Fruit fly (Drosophila melanogaster) whole organism, embryonic: Measurements from ENCODE around the gene Pex5.

ENCODE experiments used
- Aef1 ChIP-seq: fragments of 200-800 bp; sonication (Bioruptor generic); IDR thresholded peaks from 3 replicates; pipeline ENCODE4 v1.3.6; 2022; ENCODE audit warnings: missing biosample characterization, missing genetic modification characterization
- B-H1 ChIP-seq: fragments of 200-800 bp; sonication (Bioruptor generic); IDR thresholded peaks from 3 replicates; pipeline ENCODE4 v1.3.6; 2022; ENCODE audit warnings: missing biosample characterization, missing genetic modification characterization
- CG1024 ChIP-seq: fragments of 200-800 bp; sonication (Bioruptor generic); IDR thresholded peaks from 2 replicates; pipeline ENCODE4 v1.3.6; 2022; ENCODE audit warnings: missing biosample characterization, missing genetic modification characterization
- CG10274 ChIP-seq: fragments of 200-800 bp; sonication (Bioruptor generic); optimal IDR thresholded peaks from 3 replicates; lab custom pipeline; 2017; ENCODE audit warnings: missing biosample characterization, mild to moderate bottlenecking, missing genetic modification characterization
- CG14860 ChIP-seq: fragments of 200-800 bp; sonication (Bioruptor generic); IDR thresholded peaks from 3 replicates; pipeline ENCODE4 v1.3.6; 2022; ENCODE audit warnings: missing biosample characterization, missing genetic modification characterization; ENCODE audit not compliant: partially characterized antibody
- CG15479 ChIP-seq: fragments of 200-800 bp; sonication (Bioruptor generic); optimal IDR thresholded peaks from 3 replicates; lab custom pipeline; 2019; ENCODE audit warnings: missing biosample characterization, mild to moderate bottlenecking, missing genetic modification characterization, moderate library complexity
- CG15601 ChIP-seq: fragments of 200-800 bp; sonication (Bioruptor generic); optimal IDR thresholded peaks from 3 replicates; lab custom pipeline; 2019; ENCODE audit warnings: missing biosample characterization, mild to moderate bottlenecking, missing genetic modification characterization, moderate library complexity
- CG18619 ChIP-seq: fragments of 200-800 bp; sonication (Bioruptor generic); optimal IDR thresholded peaks from 3 replicates; lab custom pipeline; 2017; ENCODE audit warnings: missing biosample characterization, mild to moderate bottlenecking, missing genetic modification characterization
- CG2129 ChIP-seq: fragments of 200-800 bp; sonication (Bioruptor generic); IDR thresholded peaks from 2 replicates; pipeline ENCODE4 v1.3.6; 2022; ENCODE audit warnings: missing biosample characterization, missing genetic modification characterization; ENCODE audit not compliant: partially characterized antibody
- CG2875 ChIP-seq: fragments of 200-800 bp; sonication (Bioruptor generic); optimal IDR thresholded peaks from 2 replicates; lab custom pipeline; 2017; ENCODE audit warnings: missing biosample characterization, mild to moderate bottlenecking, missing genetic modification characterization, missing genetic modification reagents
- CG3065 ChIP-seq: fragments of 200-800 bp; sonication (Bioruptor generic); optimal IDR thresholded peaks from 2 replicates; lab custom pipeline; 2016; ENCODE audit warnings: missing biosample characterization, missing genetic modification characterization
- CG32532 ChIP-seq: fragments of 200-800 bp; sonication (Bioruptor generic); IDR thresholded peaks from 2 replicates; pipeline ENCODE4 v1.3.6; 2022; ENCODE audit warnings: missing biosample characterization, missing genetic modification characterization
- CG33557 ChIP-seq: fragments of 200-800 bp; sonication (Bioruptor generic); optimal IDR thresholded peaks from 2 replicates; lab custom pipeline; 2019; ENCODE audit warnings: missing biosample characterization, mild to moderate bottlenecking, missing genetic modification characterization, moderate library complexity
- CG3847 ChIP-seq: fragments of 200-800 bp; sonication (Bioruptor generic); IDR thresholded peaks from 2 replicates; pipeline ENCODE4 v1.3.6; 2022; ENCODE audit warnings: missing biosample characterization, missing genetic modification characterization
- CG4730 ChIP-seq: fragments of 200-800 bp; sonication (Bioruptor generic); IDR thresholded peaks from 2 replicates; pipeline ENCODE4 v1.3.6; 2022; ENCODE audit warnings: missing biosample characterization, missing genetic modification characterization
- CG4820 ChIP-seq: fragments of 200-800 bp; sonication (Bioruptor generic); optimal IDR thresholded peaks from 3 replicates; lab custom pipeline; 2016; ENCODE audit warnings: missing biosample characterization, missing genetic modification characterization
- CG4854 ChIP-seq: fragments of 200-800 bp; sonication (Bioruptor generic); optimal IDR thresholded peaks from 2 replicates; lab custom pipeline; 2016; ENCODE audit warnings: missing biosample characterization, missing genetic modification characterization, inconsistent platforms
- CG5180 ChIP-seq: fragments of 200-800 bp; sonication (Bioruptor generic); optimal IDR thresholded peaks from 3 replicates; lab custom pipeline; 2017; ENCODE audit warnings: missing biosample characterization, missing genetic modification characterization, mild to moderate bottlenecking, moderate library complexity, missing genetic modification reagents
- CG6689 ChIP-seq: fragments of 200-800 bp; sonication (Bioruptor generic); IDR thresholded peaks from 2 replicates; pipeline ENCODE4 v1.3.6; 2022; ENCODE audit warnings: missing biosample characterization, missing genetic modification characterization
- CG6854 ChIP-seq: fragments of 200-800 bp; sonication (Bioruptor generic); optimal IDR thresholded peaks from 3 replicates; lab custom pipeline; 2017; ENCODE audit warnings: missing biosample characterization, mild to moderate bottlenecking, missing genetic modification characterization
- CG7357 ChIP-seq: fragments of 200-800 bp; sonication (Bioruptor generic); IDR thresholded peaks from 3 replicates; pipeline ENCODE4 v1.3.6; 2022; ENCODE audit warnings: missing biosample characterization, missing genetic modification characterization
- CG7839 ChIP-seq: fragments of 200-800 bp; sonication (Bioruptor generic); optimal IDR thresholded peaks from 3 replicates; lab custom pipeline; 2018; ENCODE audit warnings: missing biosample characterization, mild to moderate bottlenecking, missing genetic modification characterization, moderate library complexity
- Chrac-16 ChIP-seq: fragments of 200-800 bp; sonication (Bioruptor generic); optimal IDR thresholded peaks from 3 replicates; lab custom pipeline; 2016; ENCODE audit warnings: missing biosample characterization, missing genetic modification characterization
- Drgx ChIP-seq: fragments of 200-800 bp; sonication (Bioruptor generic); IDR thresholded peaks from 2 replicates; pipeline ENCODE4 v1.3.6; 2022; ENCODE audit warnings: missing biosample characterization, missing genetic modification characterization
- Ets65A ChIP-seq: fragments of 200-800 bp; sonication (Bioruptor generic); peaks from one replicate; lab custom pipeline; 2016; ENCODE audit warnings: missing biosample characterization, missing genetic modification characterization
- H15 ChIP-seq: fragments of 200-800 bp; sonication (Bioruptor generic); IDR thresholded peaks from 3 replicates; pipeline ENCODE4 v1.3.6; 2022; ENCODE audit warnings: missing biosample characterization, missing genetic modification characterization
- Hr78 ChIP-seq, 2 experiments: fragments of 200-800 bp in 1 of 2; fragments of >200 bp in 1 of 2; sonication (Bioruptor generic) in 1 of 2; optimal IDR thresholded peaks; 2 replicates each; lab custom pipeline; 2017 to 2019; ENCODE audit warnings: missing biosample characterization in 2 of 2, missing genetic modification characterization in 2 of 2, mild to moderate bottlenecking in 1 of 2, moderate library complexity in 1 of 2
- MBD-R2 ChIP-seq: fragments of 200-800 bp; sonication (Bioruptor generic); IDR thresholded peaks from 2 replicates; pipeline ENCODE4 v1.3.6; 2022; ENCODE audit warnings: missing biosample characterization, missing genetic modification characterization
- Sin3A ChIP-seq: fragments of >200 bp; optimal IDR thresholded peaks from 2 replicates; lab custom pipeline; 2018
- Six4 ChIP-seq: fragments of 200-800 bp; sonication (Bioruptor generic); optimal IDR thresholded peaks from 2 replicates; lab custom pipeline; 2016; ENCODE audit warnings: missing biosample characterization, missing genetic modification characterization
- abd-A ChIP-seq: fragments of 200-800 bp; sonication (Bioruptor generic); optimal IDR thresholded peaks from 3 replicates; lab custom pipeline; 2019; ENCODE audit warnings: missing biosample characterization, mild to moderate bottlenecking, missing genetic modification characterization, moderate library complexity
- croc ChIP-seq: fragments of 200-800 bp; sonication (Bioruptor generic); conservative IDR thresholded peaks from 3 replicates; pipeline ENCODE4 v1.3.6; 2022; ENCODE audit warnings: missing biosample characterization, missing genetic modification characterization
- emc ChIP-seq: fragments of 200-800 bp; sonication (Bioruptor generic); optimal IDR thresholded peaks from 2 replicates; lab custom pipeline; 2016; ENCODE audit warnings: missing biosample characterization, missing genetic modification characterization
- ewg ChIP-seq: fragments of 200-800 bp; sonication (Bioruptor generic); optimal IDR thresholded peaks from 3 replicates; lab custom pipeline; 2017; ENCODE audit warnings: mild to moderate bottlenecking, missing biosample characterization, missing genetic modification reagents, missing genetic modification characterization
- ftz-f1 ChIP-seq: fragments of 200-800 bp; sonication (Bioruptor generic); optimal IDR thresholded peaks from 2 replicates; lab custom pipeline; 2016; ENCODE audit warnings: missing biosample characterization, missing genetic modification characterization
- gsb ChIP-seq: fragments of 200-800 bp; sonication (Bioruptor generic); IDR thresholded peaks from 2 replicates; pipeline ENCODE4 v1.3.6; 2022; ENCODE audit warnings: missing biosample characterization, missing genetic modification characterization
- gsb-n ChIP-seq: fragments of 200-800 bp; sonication (Bioruptor generic); optimal IDR thresholded peaks from 3 replicates; lab custom pipeline; 2018; ENCODE audit warnings: missing biosample characterization, mild to moderate bottlenecking, missing genetic modification characterization
- ind ChIP-seq: fragments of 200-800 bp; sonication (Bioruptor generic); optimal IDR thresholded peaks from 3 replicates; lab custom pipeline; 2016; ENCODE audit warnings: missing biosample characterization, missing genetic modification characterization
- jumu ChIP-seq: fragments of 200-800 bp; sonication (Bioruptor generic); optimal IDR thresholded peaks from 3 replicates; lab custom pipeline; 2016; ENCODE audit warnings: missing biosample characterization, missing genetic modification characterization
- ken ChIP-seq: fragments of 200-800 bp; sonication (Bioruptor generic); IDR thresholded peaks from 3 replicates; pipeline ENCODE4 v1.3.6; 2022; ENCODE audit warnings: missing biosample characterization, missing genetic modification characterization
- lilli ChIP-seq: fragments of 200-800 bp; sonication (Bioruptor generic); optimal IDR thresholded peaks from 3 replicates; lab custom pipeline; 2016; ENCODE audit warnings: missing biosample characterization, missing genetic modification characterization
- lmd ChIP-seq: fragments of 200-800 bp; sonication (Bioruptor generic); IDR thresholded peaks from 2 replicates; pipeline ENCODE4 v1.3.6; 2022; ENCODE audit warnings: missing biosample characterization, missing genetic modification characterization
- maf-S ChIP-seq: fragments of 200-800 bp; sonication (Bioruptor generic); optimal IDR thresholded peaks from 2 replicates; lab custom pipeline; 2016; ENCODE audit warnings: missing biosample characterization, missing genetic modification characterization
- oc ChIP-seq: fragments of 200-800 bp; sonication (Bioruptor generic); optimal IDR thresholded peaks from 2 replicates; lab custom pipeline; 2018; ENCODE audit warnings: missing biosample characterization, mild to moderate bottlenecking, missing genetic modification characterization, moderate library complexity
- org-1 ChIP-seq: fragments of 200-800 bp; sonication (Bioruptor generic); optimal IDR thresholded peaks from 2 replicates; lab custom pipeline; 2017; ENCODE audit warnings: missing biosample characterization, missing genetic modification characterization
- pros ChIP-seq: fragments of 200-800 bp; sonication (Bioruptor generic); optimal IDR thresholded peaks from 3 replicates; lab custom pipeline; 2019; ENCODE audit warnings: missing biosample characterization, mild to moderate bottlenecking, missing genetic modification characterization, moderate library complexity
- salm ChIP-seq: fragments of 200-800 bp; sonication (Bioruptor generic); optimal IDR thresholded peaks from 2 replicates; lab custom pipeline; 2018; ENCODE audit warnings: missing biosample characterization, mild to moderate bottlenecking, missing genetic modification characterization
- sisA ChIP-seq: fragments of 200-800 bp; sonication (Bioruptor generic); IDR thresholded peaks from 2 replicates; pipeline ENCODE4 v1.3.6; 2022; ENCODE audit warnings: missing biosample characterization, missing genetic modification characterization
- slbo ChIP-seq: fragments of 200-800 bp; sonication (Bioruptor generic); IDR thresholded peaks from 2 replicates; pipeline ENCODE4 v1.3.6; 2022; ENCODE audit warnings: missing biosample characterization, missing genetic modification characterization
- so ChIP-seq: fragments of 200-800 bp; sonication (Bioruptor generic); IDR thresholded peaks from 3 replicates; pipeline ENCODE4 v1.3.6; 2022; ENCODE audit warnings: missing biosample characterization, missing genetic modification characterization
- tap ChIP-seq: fragments of 200-800 bp; optimal IDR thresholded peaks from 3 replicates; lab custom pipeline; 2019; ENCODE audit warnings: missing biosample characterization, mild to moderate bottlenecking, missing genetic modification characterization, moderate library complexity
- usp ChIP-seq: fragments of >200 bp; optimal IDR thresholded peaks from 2 replicates; lab custom pipeline; 2017; ENCODE audit warnings: missing biosample characterization, missing genetic modification characterization
- vfl ChIP-seq: fragments of 200-800 bp; sonication (Bioruptor generic); optimal IDR thresholded peaks from 2 replicates; lab custom pipeline; 2016; ENCODE audit warnings: missing biosample characterization, missing genetic modification characterization

Pex5 gene

dm6 chrX:1858867-1859266, 10.0 kb downstream of the Pex5 start, which contains the start of gene Lamtor5 (continued):
- no peak for TF ChIP-seq CG1024 (GFP tag; lab: Robert Waterston, UW)
- no peak for TF ChIP-seq maf-S (GFP tag; lab: Kevin White, UChicago)
- TF ChIP-seq Ets65A (GFP tag; lab: Kevin White, UChicago) = no peak
- TF ChIP-seq B-H1 = peak; percentile 21; the same call in 1 of the 3 replicates
- no peak for TF ChIP-seq CG3847
- TF ChIP-seq lmd = peak; percentile 50; the same call in 1 of the 2 replicates
- no peak for TF ChIP-seq CG33557 (GFP tag; lab: Kevin White, UChicago)
- TF ChIP-seq CG4820 (GFP tag; lab: Kevin White, UChicago) = peak; percentile 9
- TF ChIP-seq Chrac-16 (GFP tag; lab: Kevin White, UChicago) = peak; percentile 25
- peak; percentile 29 for TF ChIP-seq jumu (GFP tag; lab: Kevin White, UChicago)
- TF ChIP-seq CG15601 = no peak
- peak; percentile 88 for TF ChIP-seq MBD-R2 (GFP tag; lab: Robert Waterston, UW)
- TF ChIP-seq gsb = no peak
- TF ChIP-seq so (GFP tag; lab: Robert Waterston, UW) = peak; percentile 34; the same call in 1 of the 3 replicates
- peak; percentile 49 for TF ChIP-seq oc
- peak; percentile 60 for TF ChIP-seq lilli
- no peak for TF ChIP-seq Hr78 (GFP tag; optimal IDR thresholded peaks at IDR 0.05; lab: Kevin White, UChicago)
- no peak for TF ChIP-seq ewg
- peak; percentile 23 for TF ChIP-seq ind (GFP tag; lab: Kevin White, UChicago)
- peak; percentile 56 for TF ChIP-seq CG7839 (tag; lab: Kevin White, UChicago)
- no peak for TF ChIP-seq usp (GFP tag; lab: Kevin White, UChicago)
- no peak for TF ChIP-seq CG4730 (GFP tag; lab: Robert Waterston, UW)
- TF ChIP-seq CG32532 (GFP tag; lab: Robert Waterston, UW) = peak; percentile 72
- TF ChIP-seq ftz-f1 (GFP tag; lab: Kevin White, UChicago) = no peak
- TF ChIP-seq ken (GFP tag; lab: Robert Waterston, UW) = no peak
- peak; percentile 73 for TF ChIP-seq slbo
- TF ChIP-seq CG14860 (GFP tag; lab: Robert Waterston, UW) = no peak
- TF ChIP-seq H15 (GFP tag; lab: Robert Waterston, UW) = no peak
- TF ChIP-seq CG5180 = no peak
- TF ChIP-seq CG18619 (GFP tag; lab: Kevin White, UChicago) = peak; percentile 22
- no peak for TF ChIP-seq CG3065
- no peak for TF ChIP-seq CG2875
- no peak for TF ChIP-seq CG15479 (GFP tag; lab: Kevin White, UChicago)
- TF ChIP-seq tap (tag; lab: Kevin White, UChicago) = no peak
- no peak for TF ChIP-seq Sin3A (lab: Kevin White, UChicago)
- TF ChIP-seq CG6689 (GFP tag; lab: Robert Waterston, UW) = no peak
- peak; percentile 2 for TF ChIP-seq CG4854 (GFP tag; lab: Kevin White, UChicago)
- TF ChIP-seq CG6854 = peak; percentile 32
- TF ChIP-seq emc = no peak
- no peak for TF ChIP-seq org-1
- peak; percentile 27; the same call in 1 of the 3 replicates for TF ChIP-seq Aef1
- TF ChIP-seq gsb-n (tag; lab: Kevin White, UChicago) = no peak
- no peak for TF ChIP-seq pros (GFP tag; lab: Kevin White, UChicago)
- TF ChIP-seq abd-A (tag; lab: Kevin White, UChicago) = no peak
- TF ChIP-seq vfl (GFP tag; lab: Kevin White, UChicago) = peak; percentile 49
- TF ChIP-seq Drgx = peak; percentile 19; the same call in 1 of the 2 replicates
- TF ChIP-seq CG2129 (GFP tag; lab: Robert Waterston, UW) = no peak
- TF ChIP-seq croc (GFP tag; lab: Robert Waterston, UW) = no peak
- TF ChIP-seq CG7357 (GFP tag; lab: Robert Waterston, UW) = no peak
- TF ChIP-seq sisA (GFP tag; lab: Robert Waterston, UW) = peak; percentile 22; the same call in 1 of the 2 replicates
- TF ChIP-seq Six4 (GFP tag; lab: Kevin White, UChicago) = no peak
- TF ChIP-seq CG10274 (GFP tag; lab: Kevin White, UChicago) = no peak
- TF ChIP-seq salm (tag; lab: Kevin White, UChicago) = no peak
